Fruit fly (Drosophila melanogaster): ENCODE results near the gene Tsen2.

The Tsen2 gene

dm6 chr2L:16682203-16682602, 47.4 kb upstream of the Tsen2 start, which contains the start of gene CG33552:
Gene CG33552, plus strand, starts transcription at chr2L:16682503.
- TF ChIP-seq Hr4 (GFP tag; optimal IDR thresholded peaks at IDR 0.05) = no peak
- no peak for TF ChIP-seq Ets21C (GFP tag; optimal IDR thresholded peaks at IDR 0.05)
- TF ChIP-seq spab (GFP tag; optimal IDR thresholded peaks at IDR 0.05) = no peak
- no peak for TF ChIP-seq fkh (GFP tag; optimal IDR thresholded peaks at IDR 0.05)

DNA sequence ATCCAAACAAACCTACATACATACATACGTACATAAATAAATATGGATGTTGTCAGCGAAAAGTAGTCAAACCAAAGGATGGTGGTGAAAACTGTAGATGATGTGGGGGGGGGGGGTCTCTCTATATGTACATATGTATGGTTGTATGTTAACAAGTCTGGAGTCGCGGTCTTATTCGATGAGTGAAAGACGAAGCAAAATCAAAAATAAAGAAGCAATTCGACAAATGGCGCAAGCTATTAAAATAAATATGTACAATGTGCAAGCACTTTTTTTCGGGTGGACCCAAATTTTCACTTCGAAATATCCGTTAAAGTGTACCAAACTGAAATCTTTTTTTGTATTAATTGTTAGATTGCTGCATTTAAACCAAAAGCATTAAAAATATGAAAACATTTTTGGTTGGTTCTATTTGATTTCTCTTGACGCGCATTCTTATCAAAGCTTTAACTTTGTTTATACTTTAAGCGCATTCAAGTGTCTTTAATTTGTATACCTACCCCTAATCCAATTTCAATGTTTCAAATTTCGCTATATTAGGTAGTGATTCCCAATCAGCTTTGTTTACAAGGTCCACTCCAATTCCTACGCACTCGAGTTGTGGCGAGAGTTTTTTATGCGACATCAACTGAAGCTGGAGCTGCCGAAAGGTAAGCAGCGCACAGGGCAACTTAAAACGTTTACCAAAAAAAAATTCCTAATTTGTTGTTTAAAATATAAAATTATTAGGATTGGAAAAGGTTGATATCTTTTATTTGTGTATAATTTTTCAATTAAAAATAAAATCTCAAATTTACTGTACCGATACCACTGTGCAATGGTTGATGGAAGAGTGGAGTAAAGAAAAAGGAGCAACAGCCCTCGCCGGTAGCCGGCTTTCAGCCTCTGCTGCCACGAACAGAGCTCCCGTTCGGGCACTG, 45.4 kb upstream of the Tsen2 start, which contains the start of gene CG31807:
TSS of gene CG31807 (minus strand) at position 51 of the 920 bp plus-strand sequence.
- TF ChIP-seq esn (GFP tag; optimal IDR thresholded peaks at IDR 0.05) (peak; percentile 95), eg (GFP tag; IDR thresholded peaks at IDR 0.05) (peak; percentile 68), CG8632 (GFP tag; optimal IDR thresholded peaks at IDR 0.05) (peak; percentile 97), Hr39 (GFP tag; optimal IDR thresholded peaks at IDR 0.05) (peak; percentile 91), CG9139 (GFP tag; optimal IDR thresholded peaks at IDR 0.05) (peak; percentile 94), CG3032 (tag; optimal IDR thresholded peaks at IDR 0.05) (peak; percentile 97), CG32006 (GFP tag; optimal IDR thresholded peaks at IDR 0.05) (peak; percentile 97), CG10669 (GFP tag; optimal IDR thresholded peaks at IDR 0.05) (peak; percentile 96), CG6792 (GFP tag; optimal IDR thresholded peaks at IDR 0.05) (peak; percentile 93), CG34406 (GFP tag; optimal IDR thresholded peaks at IDR 0.05) (peak; percentile 96), Ets21C (GFP tag; optimal IDR thresholded peaks at IDR 0.05) (peak; percentile 87), CG16779 (tag; optimal IDR thresholded peaks at IDR 0.05) (peak; percentile 95), CG6808 (GFP tag; optimal IDR thresholded peaks at IDR 0.05) (peak; percentile 97), Hr38 (GFP tag; optimal IDR thresholded peaks at IDR 0.05) (peak; percentile 9), OdsH (GFP tag; optimal IDR thresholded peaks at IDR 0.05) (peak; percentile 96), fd85E (GFP tag; optimal IDR thresholded peaks at IDR 0.05) (peak; percentile 85), Blimp-1 (GFP tag; optimal IDR thresholded peaks at IDR 0.05) (peak; percentile 73), acj6 (GFP tag; optimal IDR thresholded peaks at IDR 0.05) (peak; percentile 95), Ets96B (tag; optimal IDR thresholded peaks at IDR 0.05) (peak; percentile 95), lz (GFP tag; optimal IDR thresholded peaks at IDR 0.05) (peak; percentile 92), Hr4 (GFP tag; optimal IDR thresholded peaks at IDR 0.05) (peak; percentile 96), CG3919 (GFP tag; optimal IDR thresholded peaks at IDR 0.05) (peak; percentile 97), Met (GFP tag; optimal IDR thresholded peaks at IDR 0.05) (peak; percentile 92), dac (GFP tag; optimal IDR thresholded peaks at IDR 0.05) (peak; percentile 92), Gug (GFP tag; IDR thresholded peaks at IDR 0.05) (peak; percentile 65), Sox102F (GFP tag; optimal IDR thresholded peaks at IDR 0.05) (peak; percentile 96), CG8319 (GFP tag; optimal IDR thresholded peaks at IDR 0.05) (peak; percentile 87), CG11762 (GFP tag; optimal IDR thresholded peaks at IDR 0.05; ENCODE audit: insufficient read depth) (peak; percentile 95), Eip78C (GFP tag) (peak; percentile 100), fd59A (GFP tag; optimal IDR thresholded peaks at IDR 0.05) (peak; percentile 96), CG10631 (GFP tag; optimal IDR thresholded peaks at IDR 0.05) (peak; percentile 92), Smox (GFP tag; optimal IDR thresholded peaks at IDR 0.05) (peak; percentile 90), spab (GFP tag; optimal IDR thresholded peaks at IDR 0.05) (peak; percentile 94), CG11294 (GFP tag; IDR thresholded peaks at IDR 0.05) (peak; percentile 45), svp (GFP tag) (peak; percentile 94), Sox15 (GFP tag; optimal IDR thresholded peaks at IDR 0.05) (peak; percentile 88), CG8119 (GFP tag; IDR thresholded peaks at IDR 0.05) (peak; percentile 98), cyc (GFP tag; optimal IDR thresholded peaks at IDR 0.05) (peak; percentile 86), Eip93F (GFP tag; optimal IDR thresholded peaks at IDR 0.05) (peak; percentile 61), achi (GFP tag; optimal IDR thresholded peaks at IDR 0.05) (peak; percentile 96), dsx (GFP tag; optimal IDR thresholded peaks at IDR 0.05; ENCODE audit: poor library complexity, severe bottlenecking) (peak; percentile 97), Eip75B (GFP tag; optimal IDR thresholded peaks at IDR 0.05) (peak; percentile 96), Sox14 (GFP tag; optimal IDR thresholded peaks at IDR 0.05) (peak; percentile 97), CG6163 (GFP tag; IDR thresholded peaks at IDR 0.05) (peak; percentile 92), topi (GFP tag; optimal IDR thresholded peaks at IDR 0.05) (peak; percentile 95), ss (GFP tag; optimal IDR thresholded peaks at IDR 0.05) (peak; percentile 96 to 97)

Data from whole organism, prepupa.